Worm (Caenorhabditis elegans) whole organism, L1 larva: ENCODE results near the gene D1005.6.

ENCODE experiments used
- C16A3.4 ChIP-seq: fragments of 150-350 bp; optimal IDR thresholded peaks from 2 replicates; lab custom pipeline; 2014; ENCODE audit warnings: missing biosample characterization, missing genetic modification characterization
- C34B4.2 ChIP-seq: sonication (generic microtip); optimal IDR thresholded peaks from 2 replicates; lab custom pipeline; 2017; ENCODE audit warnings: mild to moderate bottlenecking, missing genetic modification characterization, missing compliant biosample characterization
- Y116A8C.19 ChIP-seq: sonication (generic microtip); optimal IDR thresholded peaks from 2 replicates; lab custom pipeline; 2016; ENCODE audit warnings: missing compliant biosample characterization, missing genetic modification characterization, borderline replicate concordance
- aly-2 ChIP-seq: fragments of 150-350 bp; optimal IDR thresholded peaks from 2 replicates; lab custom pipeline; 2014; ENCODE audit warnings: missing biosample characterization, missing genetic modification characterization
- ama-1 ChIP-seq: fragments of 150-350 bp; optimal IDR thresholded peaks from 2 replicates; lab custom pipeline; 2014
- blmp-1 ChIP-seq: fragments of 150-350 bp; optimal IDR thresholded peaks from 2 replicates; lab custom pipeline; 2014; ENCODE audit warnings: missing biosample characterization, missing genetic modification characterization
- ceh-63 ChIP-seq: fragments of 200-800 bp; sonication (Bioruptor generic); optimal IDR thresholded peaks from 2 replicates; lab custom pipeline; 2018; ENCODE audit warnings: mild to moderate bottlenecking, missing genetic modification characterization, missing compliant biosample characterization
- ceh-90 ChIP-seq: sonication (generic microtip); optimal IDR thresholded peaks from 2 replicates; lab custom pipeline; 2016; ENCODE audit warnings: missing genetic modification characterization, missing compliant biosample characterization
- ces-1 ChIP-seq: fragments of 150-350 bp; optimal IDR thresholded peaks from 2 replicates; lab custom pipeline; 2014; ENCODE audit warnings: missing biosample characterization, missing genetic modification reagents, missing genetic modification characterization
- efl-1 ChIP-seq, 4 experiments: fragments of 150-350 bp; optimal IDR thresholded peaks in 3 of 4; peaks in 1 of 4; 1 replicate in 1 of 4; 2 replicates in 3 of 4; lab custom pipeline; 2014; ENCODE audit warnings: missing biosample characterization in 2 of 4, missing genetic modification characterization in 2 of 4, missing genetic modification reagents in 2 of 4
- efl-3 ChIP-seq: fragments of 200-800 bp; sonication (Bioruptor generic); optimal IDR thresholded peaks from 2 replicates; lab custom pipeline; 2018; ENCODE audit warnings: mild to moderate bottlenecking, missing genetic modification characterization, missing compliant biosample characterization
- elt-2 ChIP-seq: sonication (generic microtip); optimal IDR thresholded peaks from 2 replicates; lab custom pipeline; 2016; ENCODE audit warnings: missing genetic modification characterization, mild to moderate bottlenecking, inconsistent platforms, missing compliant biosample characterization, missing genetic modification reagents
- ets-5 ChIP-seq: fragments of 200-800 bp; sonication (Bioruptor generic); IDR thresholded peaks from 2 replicates; pipeline ENCODE4 v1.3.6; 2022; ENCODE audit warnings: missing genetic modification characterization, missing compliant biosample characterization
- fkh-10 ChIP-seq: sonication (generic microtip); optimal IDR thresholded peaks from 2 replicates; lab custom pipeline; 2017; ENCODE audit warnings: missing biosample characterization, missing genetic modification reagents, missing genetic modification characterization
- fkh-8 ChIP-seq: sonication (generic microtip); optimal IDR thresholded peaks from 2 replicates; lab custom pipeline; 2016; ENCODE audit warnings: mild to moderate bottlenecking, missing genetic modification characterization, missing compliant biosample characterization
- grh-1 ChIP-seq: fragments of 200-800 bp; sonication (Bioruptor generic); IDR thresholded peaks from 2 replicates; pipeline ENCODE4 v1.3.6; 2022; ENCODE audit warnings: missing genetic modification reagents, missing genetic modification characterization, missing compliant biosample characterization
- hlh-4 ChIP-seq: sonication (generic microtip); optimal IDR thresholded peaks from 2 replicates; lab custom pipeline; 2016; ENCODE audit warnings: mild to moderate bottlenecking, missing genetic modification characterization, missing compliant biosample characterization
- irx-1 ChIP-seq: sonication (generic microtip); optimal IDR thresholded peaks from 2 replicates; lab custom pipeline; 2016; ENCODE audit warnings: missing genetic modification characterization, missing compliant biosample characterization
- lin-13 ChIP-seq: fragments of 150-350 bp; optimal IDR thresholded peaks from 2 replicates; lab custom pipeline; 2014; ENCODE audit warnings: missing biosample characterization, missing genetic modification reagents, missing genetic modification characterization
- lin-14 ChIP-seq: fragments of 200-800 bp; sonication (Bioruptor generic); optimal IDR thresholded peaks from 2 replicates; lab custom pipeline; 2018; ENCODE audit warnings: mild to moderate bottlenecking, missing genetic modification characterization, moderate library complexity, missing compliant biosample characterization
- lin-39 ChIP-seq: fragments of 150-350 bp; optimal IDR thresholded peaks from 2 replicates; lab custom pipeline; 2014; ENCODE audit warnings: missing biosample characterization, missing genetic modification reagents, missing genetic modification characterization
- lir-3 ChIP-seq: sonication (generic microtip); optimal IDR thresholded peaks from 2 replicates; lab custom pipeline; 2016; ENCODE audit warnings: mild to moderate bottlenecking, missing genetic modification characterization, moderate library complexity, missing compliant biosample characterization; ENCODE audit not compliant: poor library complexity
- lsy-2 ChIP-seq, 2 experiments: fragments of 150-350 bp; optimal IDR thresholded peaks; 2 replicates each; lab custom pipeline; 2014; ENCODE audit warnings: missing biosample characterization in 2 of 2, missing genetic modification characterization in 2 of 2
- mab-9 ChIP-seq: fragments of 200-800 bp; sonication (Bioruptor generic); IDR thresholded peaks from 2 replicates; pipeline ENCODE4 v1.3.6; 2022; ENCODE audit warnings: missing genetic modification reagents, missing genetic modification characterization, missing compliant biosample characterization
- mep-1 ChIP-seq: fragments of 150-350 bp; optimal IDR thresholded peaks from 2 replicates; lab custom pipeline; 2014; ENCODE audit warnings: missing biosample characterization, missing genetic modification characterization
- nhr-11 ChIP-seq: fragments of 150-350 bp; optimal IDR thresholded peaks from 2 replicates; lab custom pipeline; 2014; ENCODE audit warnings: missing biosample characterization, missing genetic modification characterization
- nhr-19 ChIP-seq: fragments of 200-800 bp; sonication (Bioruptor generic); conservative IDR thresholded peaks from 2 replicates; pipeline ENCODE4 v1.3.6; 2022; ENCODE audit warnings: missing genetic modification characterization, missing compliant biosample characterization
- nhr-20 ChIP-seq: sonication (generic microtip); optimal IDR thresholded peaks from 2 replicates; lab custom pipeline; 2016; ENCODE audit warnings: mild to moderate bottlenecking, missing genetic modification characterization, missing compliant biosample characterization
- nhr-28 ChIP-seq: fragments of 150-350 bp; optimal IDR thresholded peaks from 2 replicates; lab custom pipeline; 2014; ENCODE audit warnings: missing biosample characterization, missing genetic modification characterization
- nhr-47 ChIP-seq: sonication (generic microtip); optimal IDR thresholded peaks from 2 replicates; lab custom pipeline; 2016; ENCODE audit warnings: mild to moderate bottlenecking, missing genetic modification characterization, moderate library complexity, missing compliant biosample characterization
- nhr-71 ChIP-seq: sonication (generic microtip); optimal IDR thresholded peaks from 2 replicates; lab custom pipeline; 2016; ENCODE audit warnings: mild to moderate bottlenecking, missing genetic modification characterization, moderate library complexity, missing compliant biosample characterization
- nhr-85 ChIP-seq: sonication (generic microtip); peaks from one replicate; lab custom pipeline; 2016; ENCODE audit warnings: missing genetic modification characterization, inconsistent platforms, missing compliant biosample characterization
- pqm-1 ChIP-seq: sonication (generic microtip); optimal IDR thresholded peaks from 3 replicates; lab custom pipeline; 2017; ENCODE audit warnings: missing biosample characterization, missing genetic modification characterization
- rnt-1 ChIP-seq: sonication (generic microtip); optimal IDR thresholded peaks from 2 replicates; lab custom pipeline; 2016; ENCODE audit warnings: mild to moderate bottlenecking, missing genetic modification characterization, moderate library complexity, missing compliant biosample characterization
- snu-23 ChIP-seq: sonication (generic microtip); optimal IDR thresholded peaks from 2 replicates; lab custom pipeline; 2016; ENCODE audit warnings: missing genetic modification characterization, missing compliant biosample characterization
- sox-4 ChIP-seq: sonication (generic microtip); optimal IDR thresholded peaks from 2 replicates; lab custom pipeline; 2016; ENCODE audit warnings: missing genetic modification characterization, missing compliant biosample characterization
- sptf-1 ChIP-seq: fragments of 150-350 bp; optimal IDR thresholded peaks from 2 replicates; lab custom pipeline; 2014; ENCODE audit warnings: missing biosample characterization, missing genetic modification characterization
- swsn-7 ChIP-seq: sonication (generic microtip); optimal IDR thresholded peaks from 2 replicates; lab custom pipeline; 2016; ENCODE audit warnings: missing genetic modification characterization, missing compliant biosample characterization
- tbx-2 ChIP-seq: sonication (generic microtip); optimal IDR thresholded peaks from 2 replicates; lab custom pipeline; 2016; ENCODE audit warnings: missing genetic modification characterization, missing compliant biosample characterization
- unc-130 ChIP-seq: fragments of 150-350 bp; optimal IDR thresholded peaks from 2 replicates; lab custom pipeline; 2017; ENCODE audit warnings: missing biosample characterization, missing genetic modification characterization, inconsistent platforms
- unc-86 ChIP-seq: sonication (generic microtip); optimal IDR thresholded peaks from 2 replicates; lab custom pipeline; 2016; ENCODE audit warnings: missing genetic modification characterization, missing compliant biosample characterization

The D1005.6 gene

DNA sequence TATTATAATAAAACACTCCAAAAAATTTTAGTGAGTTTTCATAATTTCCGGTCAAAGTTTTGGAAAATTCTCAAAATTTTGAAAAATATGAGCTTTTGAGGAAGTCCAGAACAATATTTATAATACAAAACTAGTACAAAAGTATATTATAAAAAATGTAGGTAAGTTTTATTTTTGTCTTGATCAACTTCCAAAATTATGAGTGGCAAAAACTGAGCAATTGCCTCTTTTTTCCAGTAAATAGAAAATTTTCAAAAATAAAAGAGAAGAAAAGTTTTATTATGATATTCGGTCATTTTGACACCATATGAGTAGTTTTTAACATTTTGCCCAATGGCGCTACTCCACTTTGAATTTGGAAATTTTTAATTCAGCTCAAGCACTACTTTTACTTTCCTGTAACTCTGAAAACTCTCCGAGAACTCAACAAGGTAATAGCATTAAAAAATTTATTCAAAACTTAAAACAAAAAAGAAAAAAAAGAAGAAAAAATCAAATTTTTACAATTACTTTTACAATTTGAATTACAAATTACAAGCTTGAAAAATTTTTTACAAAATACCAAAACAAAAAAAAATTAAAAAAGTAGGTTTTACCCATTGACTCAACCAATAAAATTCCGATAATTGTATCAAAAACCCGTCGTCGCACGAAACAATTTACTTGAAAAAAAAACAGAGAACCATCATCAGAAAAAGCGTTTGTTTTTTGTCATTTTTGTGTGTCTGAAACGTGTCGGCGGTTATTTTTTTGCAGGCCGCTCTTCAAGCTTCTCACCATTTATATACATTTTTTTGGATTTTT, 39.3 kb upstream of the D1005.6 start (continued):
- TF ChIP-seq sptf-1 (tag; lab: Kevin White, UChicago), result no peak
- TF ChIP-seq blmp-1 (tag; lab: Kevin White, UChicago), result no peak
- peak; percentile 37 to 52 for TF ChIP-seq lsy-2 (tag; optimal IDR thresholded peaks at IDR 0.05; lab: Kevin White, UChicago)
- no peak for TF ChIP-seq aly-2
- no peak for TF ChIP-seq Y116A8C.19 (tag; lab: Kevin White, UChicago)
- no peak for TF ChIP-seq efl-1 (optimal IDR thresholded peaks at IDR 0.05; lab: Kevin White, UChicago)
- peak in 1 of 2 experiments; percentile 93 for TF ChIP-seq efl-1 (GFP tag; optimal IDR thresholded peaks at IDR 0.05 in 1 of 2; lab: Kevin White, UChicago)
- TF ChIP-seq ceh-63 (GFP tag; lab: Kevin White, UChicago), result no peak
- no peak for TF ChIP-seq unc-86 (tag; lab: Kevin White, UChicago)
- peak; percentile 44 for TF ChIP-seq lir-3 (tag; lab: Kevin White, UChicago)
- no peak for TF ChIP-seq irx-1 (tag; lab: Kevin White, UChicago)
- peak; percentile 32 for TF ChIP-seq tbx-2
- TF ChIP-seq lin-14 (GFP tag; lab: Kevin White, UChicago), result peak; percentile 47
- peak; percentile 7 for TF ChIP-seq C34B4.2
- no peak for TF ChIP-seq hlh-4 (tag; lab: Kevin White, UChicago)
- TF ChIP-seq nhr-47, result peak; percentile 61
- TF ChIP-seq grh-1, result peak; percentile 61
- peak; percentile 38 for TF ChIP-seq elt-2 (tag; lab: Kevin White, UChicago)
- peak; percentile 72 for TF ChIP-seq snu-23 (GFP tag; lab: Kevin White, UChicago)
- peak; percentile 89 for TF ChIP-seq mab-9 (GFP tag; lab: Robert Waterston, UW)
- no peak for TF ChIP-seq pqm-1
- peak; percentile 35 for TF ChIP-seq nhr-11 (tag; lab: Kevin White, UChicago)
- peak; percentile 32 for TF ChIP-seq swsn-7 (tag; lab: Kevin White, UChicago)
- peak; percentile 94 for TF ChIP-seq ama-1 (lab: Kevin White, UChicago)
- TF ChIP-seq C16A3.4, result peak; percentile 69
- TF ChIP-seq nhr-85 (tag; lab: Kevin White, UChicago), result peak; percentile 85
- peak; percentile 55 for TF ChIP-seq rnt-1 (tag; lab: Kevin White, UChicago)
- TF ChIP-seq ceh-90 (tag; lab: Kevin White, UChicago), result no peak
- TF ChIP-seq fkh-8 (tag; lab: Kevin White, UChicago), result no peak
- TF ChIP-seq efl-3, result no peak
- TF ChIP-seq ces-1 (GFP tag; lab: Kevin White, UChicago), result no peak
- TF ChIP-seq ets-5 (GFP tag; lab: Robert Waterston, UW), result no peak
- TF ChIP-seq nhr-20, result peak; percentile 62
- peak; percentile 79 for TF ChIP-seq nhr-19 (GFP tag; lab: Robert Waterston, UW)
- TF ChIP-seq unc-130, result peak; percentile 56
- TF ChIP-seq fkh-10 (GFP tag; lab: Kevin White, UChicago), result no peak
- peak; percentile 83 for TF ChIP-seq mep-1
- no peak for TF ChIP-seq nhr-28 (tag; lab: Kevin White, UChicago)

- TF ChIP-seq nhr-85 (tag; lab: Kevin White, UChicago) (peak; percentile 57), nhr-71 (tag; lab: Kevin White, UChicago) (no peak)
Measured at ce11 chrX:1502914-1503313, 38.3 kb upstream of the D1005.6 start.

ce11 chrX:1502490-1502889, 37.9 kb upstream of the D1005.6 start, which contains the start of gene F09E10.1:
Gene F09E10.1, plus strand, starts transcription at chrX:1502790.
- TF ChIP-seq sox-4 (tag; lab: Kevin White, UChicago) (no peak), Y116A8C.19 (tag; lab: Kevin White, UChicago) (no peak), lin-13 (GFP tag; lab: Kevin White, UChicago) (no peak), tbx-2 (no peak), ces-1 (GFP tag; lab: Kevin White, UChicago) (no peak), mab-9 (GFP tag; lab: Robert Waterston, UW) (no peak), lin-39 (tag; lab: Kevin White, UChicago) (no peak)
